Worm (Caenorhabditis elegans) whole organism, L4 larva: ENCODE results near the gene C06B3.7.
A peak's percentile ranks its signal among the peaks of the same experiment; 100 is the strongest.

Source experiments
- F49E8.2 ChIP-seq: sonication (generic microtip); optimal IDR thresholded peaks from 2 replicates; lab custom pipeline; 2016; ENCODE audit warnings: missing compliant biosample characterization, mild to moderate bottlenecking, missing genetic modification characterization, borderline replicate concordance
- Y48G9A.11 ChIP-seq: fragments of 200-800 bp; sonication (Bioruptor generic); IDR thresholded peaks from 2 replicates; pipeline ENCODE4 v1.3.6; 2022; ENCODE audit warnings: missing genetic modification reagents, missing genetic modification characterization, missing compliant biosample characterization
- Y5F2A.4 ChIP-seq: fragments of 200-800 bp; sonication (Bioruptor generic); optimal IDR thresholded peaks from 2 replicates; lab custom pipeline; 2018; ENCODE audit warnings: mild to moderate bottlenecking, missing genetic modification characterization, missing compliant biosample characterization
- aha-1 ChIP-seq: fragments of 150-350 bp; peaks from one replicate; lab custom pipeline; 2014; ENCODE audit warnings: missing biosample characterization, missing genetic modification characterization
- aly-2 ChIP-seq: sonication (generic microtip); optimal IDR thresholded peaks from 2 replicates; lab custom pipeline; 2018; ENCODE audit warnings: missing biosample characterization, missing genetic modification characterization
- attf-4 ChIP-seq: sonication (generic microtip); optimal IDR thresholded peaks from 3 replicates; lab custom pipeline; 2017; ENCODE audit warnings: missing biosample characterization, missing genetic modification characterization
- ceh-20 ChIP-seq: fragments of 200-800 bp; sonication (Bioruptor generic); IDR thresholded peaks from 2 replicates; pipeline ENCODE4 v1.3.6; 2022; ENCODE audit warnings: missing genetic modification reagents, missing genetic modification characterization, missing compliant biosample characterization
- ceh-32 ChIP-seq: sonication (generic microtip); optimal IDR thresholded peaks from 2 replicates; lab custom pipeline; 2016; ENCODE audit warnings: mild to moderate bottlenecking, missing genetic modification characterization, missing compliant biosample characterization; ENCODE audit not compliant: poor library complexity
- ctbp-1 ChIP-seq: fragments of 200-800 bp; sonication (Bioruptor generic); IDR thresholded peaks from 2 replicates; pipeline ENCODE4 v1.3.6; 2022; ENCODE audit warnings: missing genetic modification reagents, missing genetic modification characterization, missing compliant biosample characterization
- daf-16 ChIP-seq, 3 experiments: sonication (generic microtip); optimal IDR thresholded peaks; 2 replicates each; lab custom pipeline; 2016 to 2017; ENCODE audit warnings: missing genetic modification characterization in 3 of 3, missing genetic modification reagents in 3 of 3, mild to moderate bottlenecking in 2 of 3, missing compliant biosample characterization in 2 of 3, missing biosample characterization in 1 of 3, moderate library complexity in 1 of 3
- dmd-6 ChIP-seq: fragments of 200-800 bp; sonication (Bioruptor generic); IDR thresholded peaks from 2 replicates; pipeline ENCODE4 v1.3.6; 2022; ENCODE audit warnings: missing genetic modification reagents, missing genetic modification characterization, missing compliant biosample characterization
- dmd-9 ChIP-seq: fragments of 200-800 bp; sonication (Bioruptor generic); IDR thresholded peaks from 2 replicates; pipeline ENCODE4 v1.3.6; 2022; ENCODE audit warnings: missing genetic modification reagents, missing genetic modification characterization, missing compliant biosample characterization
- dve-1 ChIP-seq: sonication (generic microtip); optimal IDR thresholded peaks from 2 replicates; lab custom pipeline; 2017; ENCODE audit warnings: antibody characterized with exemption, mild to moderate bottlenecking, missing genetic modification characterization, missing compliant biosample characterization; ENCODE audit not compliant: insufficient read depth
- egl-27 ChIP-seq: sonication (generic microtip); optimal IDR thresholded peaks from 3 replicates; lab custom pipeline; 2017; ENCODE audit warnings: missing biosample characterization, missing genetic modification reagents, missing genetic modification characterization
- egl-43 ChIP-seq: fragments of 200-800 bp; sonication (Bioruptor generic); IDR thresholded peaks from 2 replicates; pipeline ENCODE4 v1.3.6; 2022; ENCODE audit warnings: missing genetic modification reagents, missing genetic modification characterization, missing compliant biosample characterization
- fkh-10 ChIP-seq: fragments of 150-350 bp; optimal IDR thresholded peaks from 2 replicates; lab custom pipeline; 2014; ENCODE audit warnings: missing biosample characterization, missing genetic modification reagents, missing genetic modification characterization
- fos-1 ChIP-seq: fragments of 150-350 bp; optimal IDR thresholded peaks from 2 replicates; lab custom pipeline; 2014; ENCODE audit warnings: missing biosample characterization, missing genetic modification characterization
- gei-8 ChIP-seq: fragments of 200-800 bp; sonication (Bioruptor generic); optimal IDR thresholded peaks from 2 replicates; lab custom pipeline; 2018; ENCODE audit warnings: mild to moderate bottlenecking, missing genetic modification characterization, missing compliant biosample characterization
- hlh-11 ChIP-seq: fragments of 200-800 bp; sonication (Bioruptor generic); optimal IDR thresholded peaks from 2 replicates; lab custom pipeline; 2018; ENCODE audit warnings: mild to moderate bottlenecking, missing genetic modification characterization, missing compliant biosample characterization
- hlh-30 ChIP-seq: sonication (generic microtip); optimal IDR thresholded peaks from 2 replicates; lab custom pipeline; 2017; ENCODE audit warnings: antibody characterized with exemption, mild to moderate bottlenecking, missing genetic modification characterization, missing compliant biosample characterization; ENCODE audit not compliant: insufficient read depth
- hmg-1.1 ChIP-seq: fragments of 200-800 bp; sonication (Bioruptor generic); IDR thresholded peaks from 2 replicates; pipeline ENCODE4 v1.3.6; 2022; ENCODE audit warnings: missing genetic modification reagents, missing genetic modification characterization, missing compliant biosample characterization
- lin-1 ChIP-seq: fragments of 200-800 bp; sonication (Bioruptor generic); IDR thresholded peaks from 2 replicates; pipeline ENCODE4 v1.3.6; 2022; ENCODE audit warnings: missing genetic modification reagents, missing genetic modification characterization, missing compliant biosample characterization
- lin-13 ChIP-seq: fragments of 150-350 bp; optimal IDR thresholded peaks from 2 replicates; lab custom pipeline; 2014; ENCODE audit warnings: missing biosample characterization, missing genetic modification reagents, missing genetic modification characterization
- lir-3 ChIP-seq: sonication (generic microtip); optimal IDR thresholded peaks from 2 replicates; lab custom pipeline; 2016; ENCODE audit warnings: mild to moderate bottlenecking, missing genetic modification characterization, missing compliant biosample characterization
- lsy-2 ChIP-seq, 2 experiments: fragments of 150-350 bp in 1 of 2; sonication (generic microtip) in 1 of 2; optimal IDR thresholded peaks; 2 replicates each; lab custom pipeline; 2014 to 2017; ENCODE audit warnings: missing biosample characterization in 2 of 2, missing genetic modification characterization in 2 of 2
- madf-5 ChIP-seq, 2 experiments: fragments of 200-800 bp; sonication (Bioruptor generic); IDR thresholded peaks; 2 replicates each; pipeline ENCODE4 v1.3.6; 2022; ENCODE audit warnings: missing compliant biosample characterization in 2 of 2, missing genetic modification characterization in 2 of 2
- mdl-1 ChIP-seq, 2 experiments: fragments of 150-350 bp in 1 of 2; sonication (generic microtip) in 1 of 2; optimal IDR thresholded peaks; 2 replicates each; lab custom pipeline; 2014 to 2017; ENCODE audit warnings: missing biosample characterization in 2 of 2, missing genetic modification characterization in 2 of 2
- mep-1 ChIP-seq: fragments of 150-350 bp; sonication (generic microtip); optimal IDR thresholded peaks from 3 replicates; lab custom pipeline; 2014; ENCODE audit warnings: missing biosample characterization, missing genetic modification characterization
- mes-2 ChIP-seq: sonication (generic microtip); optimal IDR thresholded peaks from 2 replicates; lab custom pipeline; 2016; ENCODE audit warnings: missing genotype, mild to moderate bottlenecking, missing genetic modification characterization, missing compliant biosample characterization; ENCODE audit not compliant: poor library complexity, severe bottlenecking
- mxl-2 ChIP-seq: fragments of 200-800 bp; sonication (Bioruptor generic); conservative IDR thresholded peaks from 2 replicates; pipeline ENCODE4 v1.3.6; 2022; ENCODE audit warnings: missing genetic modification reagents, missing genetic modification characterization, missing compliant biosample characterization
- mxl-3 ChIP-seq: fragments of 200-800 bp; sonication (Bioruptor generic); optimal IDR thresholded peaks from 2 replicates; lab custom pipeline; 2018; ENCODE audit warnings: mild to moderate bottlenecking, missing genetic modification characterization, missing compliant biosample characterization
- nhr-10 ChIP-seq: fragments of 150-350 bp; optimal IDR thresholded peaks from 2 replicates; lab custom pipeline; 2014; ENCODE audit warnings: missing biosample characterization, missing genetic modification characterization
- nhr-11 ChIP-seq: fragments of 150-350 bp; optimal IDR thresholded peaks from 2 replicates; lab custom pipeline; 2014; ENCODE audit warnings: missing biosample characterization, missing genetic modification characterization
- nhr-28 ChIP-seq: fragments of 150-350 bp; optimal IDR thresholded peaks from 2 replicates; lab custom pipeline; 2014; ENCODE audit warnings: missing biosample characterization, missing genetic modification characterization
- nhr-48 ChIP-seq: sonication (generic microtip); optimal IDR thresholded peaks from 2 replicates; lab custom pipeline; 2016; ENCODE audit warnings: mild to moderate bottlenecking, missing genetic modification characterization, missing compliant biosample characterization
- nhr-6 ChIP-seq: fragments of 150-350 bp; optimal IDR thresholded peaks from 2 replicates; lab custom pipeline; 2014; ENCODE audit warnings: missing biosample characterization, missing genetic modification characterization
- nhr-77 ChIP-seq: fragments of 150-350 bp; optimal IDR thresholded peaks from 2 replicates; lab custom pipeline; 2014; ENCODE audit warnings: missing biosample characterization, missing genetic modification characterization
- php-3 ChIP-seq: fragments of 200-800 bp; sonication (Bioruptor generic); IDR thresholded peaks from 2 replicates; pipeline ENCODE4 v1.3.6; 2022; ENCODE audit warnings: missing genetic modification reagents, missing genetic modification characterization, missing compliant biosample characterization
- pqm-1 ChIP-seq: sonication (generic microtip); optimal IDR thresholded peaks from 2 replicates; lab custom pipeline; 2017; ENCODE audit warnings: missing biosample characterization, missing genetic modification characterization
- snpc-1.2 ChIP-seq: fragments of 200-800 bp; sonication (Bioruptor generic); IDR thresholded peaks from 2 replicates; pipeline ENCODE4 v1.3.6; 2022; ENCODE audit warnings: missing genetic modification reagents, missing genetic modification characterization, missing compliant biosample characterization
- tag-97 ChIP-seq: fragments of 200-800 bp; sonication (Bioruptor generic); IDR thresholded peaks from 2 replicates; pipeline ENCODE4 v1.3.6; 2022; ENCODE audit warnings: missing genetic modification characterization, missing compliant biosample characterization
- unc-39 ChIP-seq: sonication (generic microtip); optimal IDR thresholded peaks from 2 replicates; lab custom pipeline; 2017; ENCODE audit warnings: missing biosample characterization, missing genetic modification characterization
- unc-62 ChIP-seq, 3 experiments: fragments of 150-350 bp in 1 of 3; sonication (generic microtip); optimal IDR thresholded peaks in 2 of 3; peaks in 1 of 3; 1 replicate in 1 of 3; 2 replicates in 2 of 3; lab custom pipeline; 2014 to 2017; ENCODE audit warnings: missing biosample characterization in 3 of 3, missing genetic modification characterization in 3 of 3, missing genetic modification reagents in 3 of 3, missing genotype in 1 of 3
- zfp-2 ChIP-seq: sonication (generic microtip); optimal IDR thresholded peaks from 2 replicates; lab custom pipeline; 2016; ENCODE audit warnings: mild to moderate bottlenecking, missing genetic modification characterization, missing compliant biosample characterization
- zip-2 ChIP-seq: fragments of 150-350 bp; optimal IDR thresholded peaks from 2 replicates; lab custom pipeline; 2014; ENCODE audit warnings: missing biosample characterization, missing genetic modification characterization

The C06B3.7 gene

ce11 chrV:13873323-13873722 lies 36.2 kb upstream of the C06B3.7 start:
- no peak for TF ChIP-seq lin-1
- peak in 1 of 2 experiments; percentile 94 for TF ChIP-seq unc-62 (GFP tag; optimal IDR thresholded peaks at IDR 0.05 in 1 of 2; lab: Kevin White, UChicago)
- no peak for TF ChIP-seq unc-62 (tag; optimal IDR thresholded peaks at IDR 0.05; lab: Kevin White, UChicago)

ce11 chrV:13876529-13876928 lies 33.0 kb upstream of the C06B3.7 start, which contains the start of gene T22G5.1:
TSS of gene T22G5.1 (plus strand) at chrV:13876829.
- TF ChIP-seq fos-1 (tag; lab: Kevin White, UChicago): no peak
- no peak for TF ChIP-seq dmd-6 (GFP tag; lab: Robert Waterston, UW)
- TF ChIP-seq snpc-1.2 (GFP tag; lab: Robert Waterston, UW): no peak
- TF ChIP-seq tag-97 (GFP tag; lab: Robert Waterston, UW): no peak
- no peak for TF ChIP-seq attf-4 (tag; lab: Kevin White, UChicago)
- TF ChIP-seq Y48G9A.11: no peak
- no peak for TF ChIP-seq mxl-2 (GFP tag; lab: Robert Waterston, UW)
- no peak for TF ChIP-seq hmg-1.1 (GFP tag; lab: Robert Waterston, UW)
- no peak for TF ChIP-seq egl-43 (GFP tag; lab: Robert Waterston, UW)
- no peak for TF ChIP-seq fkh-10 (GFP tag; lab: Kevin White, UChicago)

- TF ChIP-seq zip-2 (no peak), egl-27 (tag; lab: Kevin White, UChicago) (no peak), ceh-20 (GFP tag; lab: Robert Waterston, UW) (peak; percentile 12; the same call in 1 of the 2 replicates), mes-2 (tag; lab: Kevin White, UChicago) (peak; percentile 24), F49E8.2 (tag; lab: Kevin White, UChicago) (no peak), dmd-6 (GFP tag; lab: Robert Waterston, UW) (peak; percentile 82), nhr-10 (tag; lab: Kevin White, UChicago) (peak; percentile 29), nhr-48 (peak; percentile 28), tag-97 (GFP tag; lab: Robert Waterston, UW) (no peak), nhr-11 (tag; lab: Kevin White, UChicago) (no peak), mxl-3 (peak; percentile 53), lin-13 (GFP tag; lab: Kevin White, UChicago) (peak; percentile 7), php-3 (GFP tag; lab: Robert Waterston, UW) (no peak; the same call in 1 of the 2 replicates), dmd-9 (no peak), unc-39 (tag; lab: Kevin White, UChicago) (no peak), unc-62 (GFP tag; optimal IDR thresholded peaks at IDR 0.05 in 1 of 2; lab: Kevin White, UChicago) (peak in 1 of 2 experiments; percentile 98), unc-62 (tag; optimal IDR thresholded peaks at IDR 0.05; lab: Kevin White, UChicago) (no peak), pqm-1 (peak; percentile 61), nhr-28 (tag; lab: Kevin White, UChicago) (peak; percentile 95), mep-1 (tag; lab: Kevin White, UChicago) (no peak), daf-16 (GFP tag; optimal IDR thresholded peaks at IDR 0.05; lab: Kevin White, UChicago) (no peak), daf-16 (tag; optimal IDR thresholded peaks at IDR 0.05; lab: Kevin White, UChicago) (peak; percentile 91), zfp-2 (tag; lab: Kevin White, UChicago) (no peak), nhr-77 (peak; percentile 65), aly-2 (tag; lab: Kevin White, UChicago) (no peak), gei-8 (no peak), mdl-1 (tag; optimal IDR thresholded peaks at IDR 0.05; lab: Kevin White, UChicago) (peak in 1 of 2 experiments; percentile 71), ctbp-1 (no peak), nhr-6 (tag; lab: Kevin White, UChicago) (peak; percentile 70), Y48G9A.11 (no peak), attf-4 (tag; lab: Kevin White, UChicago) (no peak), hlh-30 (tag; lab: Kevin White, UChicago) (peak; percentile 67), aha-1 (tag; lab: Kevin White, UChicago) (no peak), lsy-2 (tag; optimal IDR thresholded peaks at IDR 0.05; lab: Kevin White, UChicago) (no peak), dve-1 (tag; lab: Kevin White, UChicago) (peak; percentile 88), madf-5 (GFP tag; IDR thresholded peaks at IDR 0.05; lab: Robert Waterston, UW) (no peak), Y5F2A.4 (GFP tag; lab: Kevin White, UChicago) (no peak), ceh-32 (tag; lab: Kevin White, UChicago) (no peak), lir-3 (no peak), hlh-11 (tag; lab: Kevin White, UChicago) (peak; percentile 80)
Measured at ce11 chrV:13878226-13878625, 31.3 kb upstream of the C06B3.7 start.
